Worm (Caenorhabditis elegans): ENCODE data around the gene E02C12.6.

DNA sequence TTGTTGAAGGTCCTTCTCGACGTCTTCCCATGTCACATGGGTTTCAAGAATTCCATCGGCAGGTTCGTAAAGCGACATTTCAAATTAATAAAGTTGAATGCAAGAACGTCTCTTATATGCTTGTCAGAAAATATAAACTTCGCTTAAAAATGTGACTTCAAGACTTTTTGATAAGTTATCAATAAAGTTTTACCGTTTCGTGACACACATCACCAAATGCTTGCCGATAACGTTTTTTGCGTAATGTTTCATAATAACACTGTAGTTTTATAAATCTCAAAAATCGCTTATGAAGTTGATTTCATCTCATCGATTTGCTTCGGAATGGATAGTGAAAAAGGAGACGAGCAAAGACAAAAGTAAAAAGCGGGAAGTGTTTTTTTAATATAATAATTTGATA lies 2.6 kb upstream of the E02C12.6 start, which contains the start of gene E02C12.8:
- no peak for TF ChIP-seq ceh-43 (GFP tag; optimal IDR thresholded peaks at IDR 0.05)
- TF ChIP-seq lin-13 (tag; optimal IDR thresholded peaks at IDR 0.05), result no peak
- TF ChIP-seq lin-32 (GFP tag; optimal IDR thresholded peaks at IDR 0.05), result no peak
- no peak for TF ChIP-seq unc-62 (GFP tag; optimal IDR thresholded peaks at IDR 0.05)
- no peak for TF ChIP-seq pha-4 (tag; optimal IDR thresholded peaks at IDR 0.05)
- no peak for TF ChIP-seq lsy-2 (tag; optimal IDR thresholded peaks at IDR 0.05)
- TF ChIP-seq nhr-12 (tag; optimal IDR thresholded peaks at IDR 0.05), result no peak
- TF ChIP-seq ceh-83 (GFP tag; optimal IDR thresholded peaks at IDR 0.05), result no peak
- no peak for TF ChIP-seq mep-1 (tag; optimal IDR thresholded peaks at IDR 0.05)
- no peak for TF ChIP-seq M03D4.4 (tag; optimal IDR thresholded peaks at IDR 0.05)
- TF ChIP-seq ztf-11 (tag; optimal IDR thresholded peaks at IDR 0.05), result no peak
- no peak for TF ChIP-seq unc-39 (tag; optimal IDR thresholded peaks at IDR 0.05)
- TF ChIP-seq mab-5 (tag; optimal IDR thresholded peaks at IDR 0.05), result no peak

All from whole organism, mixed stage, embryonic.